Worm (Caenorhabditis elegans): ENCODE data around the gene Y75B12B.10.

- no peak for TF ChIP-seq attf-5 (GFP tag; optimal IDR thresholded peaks at IDR 0.05)
- TF ChIP-seq atf-7 (tag; optimal IDR thresholded peaks at IDR 0.05), result no peak
- no peak for TF ChIP-seq snpc-3.4 (tag; optimal IDR thresholded peaks at IDR 0.05)
- no peak for TF ChIP-seq madf-6 (GFP tag; IDR thresholded peaks at IDR 0.05)
- no peak for TF ChIP-seq snpc-4 (GFP tag; optimal IDR thresholded peaks at IDR 0.05)
- no peak for TF ChIP-seq snpc-4 (tag; optimal IDR thresholded peaks at IDR 0.05)
- TF ChIP-seq ceh-58 (GFP tag; IDR thresholded peaks at IDR 0.05), result no peak
- no peak for TF ChIP-seq mes-4 (tag; optimal IDR thresholded peaks at IDR 0.05)
- TF ChIP-seq ceh-91 (GFP tag; IDR thresholded peaks at IDR 0.05), result no peak
Observed at ce11 chrV:15162697-15163096, 37.2 kb upstream of the Y75B12B.10 start, which contains the start of gene srz-11.

Data from whole organism, young adult.